Worm (Caenorhabditis elegans) whole organism, L4 larva: ENCODE measurements around the gene scl-2.

ENCODE experiments used
- F44E2.7 ChIP-seq: fragments of 200-800 bp; sonication (Bioruptor generic); IDR thresholded peaks from 2 replicates; pipeline ENCODE4 v2.1.2; 2022; ENCODE audit warnings: missing genetic modification characterization, missing compliant biosample characterization
- Y5F2A.4 ChIP-seq: fragments of 200-800 bp; sonication (Bioruptor generic); optimal IDR thresholded peaks from 2 replicates; lab custom pipeline; 2018; ENCODE audit warnings: mild to moderate bottlenecking, missing genetic modification characterization, missing compliant biosample characterization
- aly-2 ChIP-seq: sonication (generic microtip); optimal IDR thresholded peaks from 2 replicates; lab custom pipeline; 2018; ENCODE audit warnings: missing biosample characterization, missing genetic modification characterization
- ceh-20 ChIP-seq: fragments of 200-800 bp; sonication (Bioruptor generic); IDR thresholded peaks from 2 replicates; pipeline ENCODE4 v1.3.6; 2022; ENCODE audit warnings: missing genetic modification reagents, missing genetic modification characterization, missing compliant biosample characterization
- ceh-28 ChIP-seq: fragments of 150-350 bp; optimal IDR thresholded peaks from 2 replicates; lab custom pipeline; 2014; ENCODE audit warnings: missing biosample characterization, missing genetic modification reagents, missing genetic modification characterization
- daf-12 ChIP-seq: fragments of 150-350 bp; optimal IDR thresholded peaks from 2 replicates; lab custom pipeline; 2014; ENCODE audit warnings: missing biosample characterization, missing genetic modification reagents, missing genetic modification characterization
- dve-1 ChIP-seq: sonication (generic microtip); optimal IDR thresholded peaks from 2 replicates; lab custom pipeline; 2017; ENCODE audit warnings: antibody characterized with exemption, mild to moderate bottlenecking, missing genetic modification characterization, missing compliant biosample characterization; ENCODE audit not compliant: insufficient read depth
- egl-43 ChIP-seq: fragments of 200-800 bp; sonication (Bioruptor generic); IDR thresholded peaks from 2 replicates; pipeline ENCODE4 v1.3.6; 2022; ENCODE audit warnings: missing genetic modification reagents, missing genetic modification characterization, missing compliant biosample characterization
- hif-1 ChIP-seq, 2 experiments: sonication (generic microtip); optimal IDR thresholded peaks; 2 replicates each; lab custom pipeline; 2016 to 2017; ENCODE audit warnings: missing compliant biosample characterization in 2 of 2, missing genetic modification characterization in 2 of 2, missing genetic modification reagents in 2 of 2, missing genotype in 2 of 2, mild to moderate bottlenecking in 1 of 2
- hlh-30 ChIP-seq: sonication (generic microtip); optimal IDR thresholded peaks from 2 replicates; lab custom pipeline; 2017; ENCODE audit warnings: antibody characterized with exemption, mild to moderate bottlenecking, missing genetic modification characterization, missing compliant biosample characterization; ENCODE audit not compliant: insufficient read depth
- lin-39 ChIP-seq: fragments of 150-350 bp; optimal IDR thresholded peaks from 2 replicates; lab custom pipeline; 2014; ENCODE audit warnings: missing biosample characterization, missing genetic modification reagents, missing genetic modification characterization
- madf-5 ChIP-seq, 2 experiments: fragments of 200-800 bp; sonication (Bioruptor generic); IDR thresholded peaks; 2 replicates each; pipeline ENCODE4 v1.3.6; 2022; ENCODE audit warnings: missing compliant biosample characterization in 2 of 2, missing genetic modification characterization in 2 of 2
- mdl-1 ChIP-seq, 2 experiments: fragments of 150-350 bp in 1 of 2; sonication (generic microtip) in 1 of 2; optimal IDR thresholded peaks; 2 replicates each; lab custom pipeline; 2014 to 2017; ENCODE audit warnings: missing biosample characterization in 2 of 2, missing genetic modification characterization in 2 of 2
- mdt-29 ChIP-seq: fragments of 200-800 bp; sonication (Bioruptor generic); IDR thresholded peaks from 2 replicates; pipeline ENCODE4 v1.3.6; 2022; ENCODE audit warnings: missing genetic modification reagents, missing genetic modification characterization, missing compliant biosample characterization
- nhr-28 ChIP-seq: fragments of 150-350 bp; optimal IDR thresholded peaks from 2 replicates; lab custom pipeline; 2014; ENCODE audit warnings: missing biosample characterization, missing genetic modification characterization
- tag-97 ChIP-seq: fragments of 200-800 bp; sonication (Bioruptor generic); IDR thresholded peaks from 2 replicates; pipeline ENCODE4 v1.3.6; 2022; ENCODE audit warnings: missing genetic modification characterization, missing compliant biosample characterization
- unc-62 ChIP-seq, 3 experiments: fragments of 150-350 bp in 1 of 3; sonication (generic microtip); optimal IDR thresholded peaks in 2 of 3; peaks in 1 of 3; 1 replicate in 1 of 3; 2 replicates in 2 of 3; lab custom pipeline; 2014 to 2017; ENCODE audit warnings: missing biosample characterization in 3 of 3, missing genetic modification characterization in 3 of 3, missing genetic modification reagents in 3 of 3, missing genotype in 1 of 3
- zag-1 ChIP-seq: fragments of 150-350 bp; optimal IDR thresholded peaks from 2 replicates; lab custom pipeline; 2014; ENCODE audit warnings: missing biosample characterization, missing genetic modification characterization

Gene scl-2

DNA sequence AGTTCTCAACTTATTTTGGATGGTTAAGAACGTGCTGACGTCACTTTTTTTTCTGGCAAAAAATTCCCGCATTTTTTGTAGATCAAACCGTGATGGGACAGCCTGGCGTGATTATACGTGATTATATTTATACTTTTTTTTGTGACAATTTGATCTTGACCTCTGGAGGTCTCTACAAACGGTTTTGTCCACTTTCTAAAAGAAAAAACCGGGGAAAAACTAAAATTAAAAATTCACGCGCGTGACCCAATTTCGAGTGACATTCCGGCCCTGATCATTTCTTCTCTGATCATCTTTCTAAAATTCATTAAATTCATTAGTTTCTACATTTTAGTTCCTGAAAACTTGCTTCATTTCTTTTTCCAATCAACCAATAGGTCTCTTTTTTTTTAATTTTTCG, 47.4 kb downstream of the scl-2 start, which contains the start of gene rde-11:
TSS of gene rde-11 (plus strand) at position 301 of the 400 bp plus-strand sequence.
- TF ChIP-seq hlh-30 = no peak
- no peak for TF ChIP-seq nhr-28 (tag; lab: Kevin White, UChicago)
- no peak for TF ChIP-seq tag-97 (GFP tag; lab: Robert Waterston, UW)
- no peak for TF ChIP-seq egl-43 (GFP tag; lab: Robert Waterston, UW)
- TF ChIP-seq aly-2 (tag; lab: Kevin White, UChicago) = no peak
- TF ChIP-seq ceh-20 (GFP tag; lab: Robert Waterston, UW) = no peak
- no peak for TF ChIP-seq lin-39 (tag; lab: Kevin White, UChicago)
- no peak for TF ChIP-seq zag-1 (tag; lab: Kevin White, UChicago)
- no peak for TF ChIP-seq mdl-1 (tag; optimal IDR thresholded peaks at IDR 0.05; lab: Kevin White, UChicago)
- no peak for TF ChIP-seq Y5F2A.4 (GFP tag; lab: Kevin White, UChicago)
- TF ChIP-seq ceh-28 (tag; lab: Kevin White, UChicago) = no peak

DNA sequence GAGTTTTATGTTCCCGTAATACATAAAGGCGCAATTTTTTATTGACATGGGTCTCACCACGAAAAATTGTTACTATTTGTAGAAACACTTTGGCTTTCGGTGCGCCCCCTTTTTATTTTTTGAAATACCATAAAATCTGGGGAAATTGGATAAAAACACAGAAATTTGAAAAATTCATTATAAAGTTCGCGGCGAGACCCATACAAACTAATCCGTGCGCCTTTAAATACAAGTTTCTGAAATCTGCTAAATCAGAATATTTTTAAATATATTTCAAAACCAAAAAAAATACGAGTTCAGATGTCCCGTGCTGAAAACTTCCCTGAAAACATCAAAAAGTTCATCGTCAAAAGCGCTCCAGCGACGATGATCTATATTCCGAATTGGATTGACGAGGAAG, 49.8 kb downstream of the scl-2 start, which contains the start of gene B0564.2:
TSS of gene B0564.2 (plus strand) at position 301 of the 400 bp plus-strand sequence.
- TF ChIP-seq dve-1 (no peak), F44E2.7 (no peak), Y5F2A.4 (GFP tag; lab: Kevin White, UChicago) (no peak), hif-1 (tag; optimal IDR thresholded peaks at IDR 0.05; lab: Kevin White, UChicago) (no peak), mdt-29 (no peak), madf-5 (GFP tag; IDR thresholded peaks at IDR 0.05; lab: Robert Waterston, UW) (no peak)
- TF ChIP-seq, all 104 proteins: peak for 0

DNA sequence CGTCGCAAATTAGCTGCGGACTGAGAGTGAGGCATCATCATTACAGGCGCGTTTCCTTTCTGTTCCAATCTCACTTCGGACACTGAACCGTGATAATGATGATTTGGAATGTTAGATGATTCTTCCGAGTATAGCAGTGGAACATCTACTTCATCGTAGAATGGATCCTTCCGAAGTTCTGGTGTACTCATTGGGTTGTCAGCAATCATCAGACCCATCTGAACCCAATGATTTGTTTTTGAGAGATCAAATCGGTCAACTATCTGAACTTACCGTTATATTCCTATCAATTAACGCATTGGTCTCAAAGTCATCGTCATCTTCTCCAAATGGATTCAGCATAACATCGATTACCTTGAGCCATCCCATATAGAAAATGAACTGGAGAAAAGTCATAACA, 50.9 kb downstream of the scl-2 start:
- TF ChIP-seq daf-12 (tag; lab: Kevin White, UChicago) (no peak), unc-62 (GFP tag; optimal IDR thresholded peaks at IDR 0.05 in 1 of 2; lab: Kevin White, UChicago) (peak in 1 of 2 experiments; percentile 94), unc-62 (tag; optimal IDR thresholded peaks at IDR 0.05; lab: Kevin White, UChicago) (no peak)
- TF ChIP-seq, all 104 proteins: peak for 1
